Fruit fly (Drosophila melanogaster): ENCODE results near the gene CG14551.

Gene CG14551

dm6 chr3R:26059195-26059594, 3.6 kb downstream of the CG14551 start, which contains the start of the genes RpL34a and Trmt61 (continued):
- TF ChIP-seq Dip2 (GFP tag; IDR thresholded peaks at IDR 0.05) (no peak), CG10565 (GFP tag; optimal IDR thresholded peaks at IDR 0.05) (peak; percentile 35), ara (GFP tag; IDR thresholded peaks at IDR 0.05) (peak; percentile 57; the same call in 1 of the 2 replicates), kay (GFP tag; optimal IDR thresholded peaks at IDR 0.05) (peak; percentile 63), caup (GFP tag; optimal IDR thresholded peaks at IDR 0.05; ENCODE audit: severe bottlenecking) (peak; percentile 95), ato (GFP tag; IDR thresholded peaks at IDR 0.05; ENCODE audit: partially characterized antibody) (no peak), CG30403 (GFP tag; optimal IDR thresholded peaks at IDR 0.05) (peak; percentile 84), CG43689 (GFP tag; IDR thresholded peaks at IDR 0.05) (peak; percentile 75), CG6683 (GFP tag; optimal IDR thresholded peaks at IDR 0.05) (peak; percentile 88), sob (GFP tag; IDR thresholded peaks at IDR 0.05) (peak; percentile 86), D19B (GFP tag; optimal IDR thresholded peaks at IDR 0.05) (peak; percentile 67), vvl (GFP tag; IDR thresholded peaks at IDR 0.05) (peak; percentile 79), CkIIα-i1 (GFP tag; IDR thresholded peaks at IDR 0.05) (no peak), CG3726 (GFP tag; IDR thresholded peaks at IDR 0.05) (peak; percentile 69; the same call in 1 of the 3 replicates), Atf-2 (GFP tag; optimal IDR thresholded peaks at IDR 0.05) (peak; percentile 64), CG12219 (GFP tag; optimal IDR thresholded peaks at IDR 0.05) (peak; percentile 76), CG2116 (GFP tag; optimal IDR thresholded peaks at IDR 0.05) (peak; percentile 95), CG18476 (GFP tag; optimal IDR thresholded peaks at IDR 0.05) (peak; percentile 44), shn (GFP tag; optimal IDR thresholded peaks at IDR 0.05) (peak; percentile 73), CG3995 (GFP tag; optimal IDR thresholded peaks at IDR 0.05) (peak; percentile 59), Scr (GFP tag; IDR thresholded peaks at IDR 0.05; ENCODE audit: partially characterized antibody) (peak; percentile 92), CG5180 (GFP tag; optimal IDR thresholded peaks at IDR 0.05) (peak; percentile 78), fd102C (GFP tag; optimal IDR thresholded peaks at IDR 0.05) (peak; percentile 54), HLH3B (GFP tag; IDR thresholded peaks at IDR 0.05) (peak; percentile 80), sqz (GFP tag; optimal IDR thresholded peaks at IDR 0.05) (peak; percentile 90), CG2889 (GFP tag; IDR thresholded peaks at IDR 0.05) (no peak; the same call in 2 of the 3 replicates), amos (GFP tag; IDR thresholded peaks at IDR 0.05; ENCODE audit: partially characterized antibody) (peak; percentile 83), CG2129 (GFP tag; IDR thresholded peaks at IDR 0.05; ENCODE audit: partially characterized antibody) (peak; percentile 81), CG11398 (GFP tag; optimal IDR thresholded peaks at IDR 0.05) (peak; percentile 76), CoRest (tag; optimal IDR thresholded peaks at IDR 0.05) (peak; percentile 85), CG17385 (GFP tag; optimal IDR thresholded peaks at IDR 0.05) (peak; percentile 99), pnt (GFP tag; optimal IDR thresholded peaks at IDR 0.05) (no peak), Hsf (GFP tag; optimal IDR thresholded peaks at IDR 0.05) (peak; percentile 86), Ptx1 (GFP tag; IDR thresholded peaks at IDR 0.05) (peak; percentile 78), stc (GFP tag; IDR thresholded peaks at IDR 0.05) (peak; percentile 83), tin (GFP tag; optimal IDR thresholded peaks at IDR 0.05) (peak; percentile 74), unpg (GFP tag; optimal IDR thresholded peaks at IDR 0.05) (peak; percentile 85), D (optimal IDR thresholded peaks at IDR 0.05) (no peak), D (GFP tag; optimal IDR thresholded peaks at IDR 0.05) (peak; percentile 85), CG12155 (GFP tag; optimal IDR thresholded peaks at IDR 0.05) (peak; percentile 75), Pdp1 (GFP tag; optimal IDR thresholded peaks at IDR 0.05) (peak; percentile 76 to 79), z (GFP tag; IDR thresholded peaks at IDR 0.05) (no peak), CG9797 (GFP tag; optimal IDR thresholded peaks at IDR 0.05) (peak; percentile 59), CG4707 (GFP tag; optimal IDR thresholded peaks at IDR 0.05) (peak; percentile 70), dmrt11E (tag; optimal IDR thresholded peaks at IDR 0.05) (peak; percentile 83), CG7357 (GFP tag; IDR thresholded peaks at IDR 0.05) (0 out of 3 replicates have a peak, but pooled peaks have one; percentile 24), Sox102F (GFP tag; optimal IDR thresholded peaks at IDR 0.05) (peak; percentile 70), CG4820 (GFP tag; optimal IDR thresholded peaks at IDR 0.05) (peak; percentile 78), gem (tag; optimal IDR thresholded peaks at IDR 0.05) (peak; percentile 83), CG31365 (tag; optimal IDR thresholded peaks at IDR 0.05) (peak; percentile 77)

Measured in whole organism, embryonic.